Fruit fly (Drosophila melanogaster) whole organism, embryonic: ENCODE results near the gene HDAC4.

Experiments used
- Abd-B ChIP-seq: fragments of 200-800 bp; sonication (Bioruptor generic); optimal IDR thresholded peaks from 2 replicates; lab custom pipeline; 2018; ENCODE audit warnings: missing biosample characterization, mild to moderate bottlenecking, missing genetic modification characterization, moderate library complexity
- Adf1 ChIP-seq: fragments of 200-800 bp; sonication (Bioruptor generic); IDR thresholded peaks from 2 replicates; pipeline ENCODE4 v1.3.6; 2022; ENCODE audit warnings: missing biosample characterization, missing genetic modification characterization
- Antp ChIP-seq: fragments of 200-800 bp; sonication (Bioruptor generic); optimal IDR thresholded peaks from 3 replicates; lab custom pipeline; 2016; ENCODE audit warnings: missing biosample characterization, missing genetic modification characterization
- Asciz ChIP-seq: fragments of 200-800 bp; sonication (Bioruptor generic); optimal IDR thresholded peaks from 2 replicates; lab custom pipeline; 2017; ENCODE audit warnings: missing biosample characterization, mild to moderate bottlenecking, missing genetic modification characterization, missing genetic modification reagents
- Atf3 ChIP-seq: fragments of 200-800 bp; sonication (Bioruptor generic); optimal IDR thresholded peaks from 3 replicates; lab custom pipeline; 2016; ENCODE audit warnings: missing biosample characterization, missing genetic modification characterization
- CG10267 ChIP-seq: fragments of 200-800 bp; sonication (Bioruptor generic); optimal IDR thresholded peaks from 2 replicates; lab custom pipeline; 2018; ENCODE audit warnings: missing biosample characterization, mild to moderate bottlenecking, missing genetic modification characterization, moderate library complexity
- CG11085 ChIP-seq: fragments of 200-800 bp; sonication (Bioruptor generic); IDR thresholded peaks from 2 replicates; pipeline ENCODE4 v1.3.6; 2022; ENCODE audit warnings: missing biosample characterization, missing genetic modification characterization
- CG11456 ChIP-seq: fragments of 200-800 bp; sonication (Bioruptor generic); IDR thresholded peaks from 3 replicates; pipeline ENCODE4 v1.3.6; 2022; ENCODE audit warnings: missing biosample characterization, missing genetic modification characterization
- CG12104 ChIP-seq: fragments of 200-800 bp; sonication (Bioruptor generic); optimal IDR thresholded peaks from 3 replicates; lab custom pipeline; 2016; ENCODE audit warnings: missing biosample characterization, missing genetic modification characterization
- CG13123 ChIP-seq: fragments of 200-800 bp; sonication (Bioruptor generic); optimal IDR thresholded peaks from 2 replicates; lab custom pipeline; 2016; ENCODE audit warnings: missing biosample characterization, missing genetic modification characterization
- CG14667 ChIP-seq: fragments of 200-800 bp; sonication (Bioruptor generic); IDR thresholded peaks from 2 replicates; pipeline ENCODE4 v1.3.6; 2022; ENCODE audit warnings: missing biosample characterization, missing genetic modification characterization
- CG17359 ChIP-seq: fragments of 200-800 bp; sonication (Bioruptor generic); optimal IDR thresholded peaks from 3 replicates; lab custom pipeline; 2018; ENCODE audit warnings: missing biosample characterization, mild to moderate bottlenecking, missing genetic modification characterization, moderate library complexity
- CG18599 ChIP-seq: fragments of 200-800 bp; sonication (Bioruptor generic); optimal IDR thresholded peaks from 3 replicates; lab custom pipeline; 2017; ENCODE audit warnings: missing biosample characterization, missing genetic modification characterization, mild to moderate bottlenecking, moderate library complexity, missing genetic modification reagents
- CG2120 ChIP-seq: fragments of 200-800 bp; sonication (Bioruptor generic); optimal IDR thresholded peaks from 3 replicates; lab custom pipeline; 2016; ENCODE audit warnings: missing biosample characterization, missing genetic modification characterization
- CG2678 ChIP-seq: fragments of 200-800 bp; sonication (Bioruptor generic); optimal IDR thresholded peaks from 3 replicates; lab custom pipeline; 2019; ENCODE audit warnings: missing biosample characterization, mild to moderate bottlenecking, missing genetic modification characterization, moderate library complexity
- CG30020 ChIP-seq: fragments of 200-800 bp; optimal IDR thresholded peaks from 2 replicates; lab custom pipeline; 2019; ENCODE audit warnings: missing biosample characterization, mild to moderate bottlenecking, missing genetic modification characterization, moderate library complexity
- CG3281 ChIP-seq: fragments of 200-800 bp; sonication (Bioruptor generic); optimal IDR thresholded peaks from 3 replicates; lab custom pipeline; 2017; ENCODE audit warnings: missing biosample characterization, mild to moderate bottlenecking, missing genetic modification characterization
- CG34224 ChIP-seq: fragments of 200-800 bp; sonication (Bioruptor generic); IDR thresholded peaks from 3 replicates; pipeline ENCODE4 v1.3.6; 2022; ENCODE audit warnings: missing biosample characterization, missing genetic modification characterization; ENCODE audit not compliant: partially characterized antibody
- CG4328 ChIP-seq: fragments of 200-800 bp; sonication (Bioruptor generic); optimal IDR thresholded peaks from 3 replicates; lab custom pipeline; 2017; ENCODE audit warnings: missing biosample characterization, missing genetic modification reagents, missing genetic modification characterization
- CG43689 ChIP-seq: fragments of 200-800 bp; sonication (Bioruptor generic); IDR thresholded peaks from 2 replicates; pipeline ENCODE4 v1.3.6; 2022; ENCODE audit warnings: missing biosample characterization, missing genetic modification characterization
- CG4820 ChIP-seq: fragments of 200-800 bp; sonication (Bioruptor generic); optimal IDR thresholded peaks from 3 replicates; lab custom pipeline; 2016; ENCODE audit warnings: missing biosample characterization, missing genetic modification characterization
- CG4854 ChIP-seq: fragments of 200-800 bp; sonication (Bioruptor generic); optimal IDR thresholded peaks from 2 replicates; lab custom pipeline; 2016; ENCODE audit warnings: missing biosample characterization, missing genetic modification characterization, inconsistent platforms
- CG6272 ChIP-seq: fragments of 200-800 bp; sonication (Bioruptor generic); IDR thresholded peaks from 2 replicates; pipeline ENCODE4 v1.3.6; 2022; ENCODE audit warnings: missing biosample characterization, missing genetic modification characterization
- CG6813 ChIP-seq: fragments of 200-800 bp; sonication (Bioruptor generic); optimal IDR thresholded peaks from 2 replicates; lab custom pipeline; 2017; ENCODE audit warnings: missing biosample characterization, missing genetic modification characterization, mild to moderate bottlenecking, moderate library complexity, missing genetic modification reagents
- CG7357 ChIP-seq: fragments of 200-800 bp; sonication (Bioruptor generic); IDR thresholded peaks from 3 replicates; pipeline ENCODE4 v1.3.6; 2022; ENCODE audit warnings: missing biosample characterization, missing genetic modification characterization
- CG7839 ChIP-seq: fragments of 200-800 bp; sonication (Bioruptor generic); optimal IDR thresholded peaks from 3 replicates; lab custom pipeline; 2018; ENCODE audit warnings: missing biosample characterization, mild to moderate bottlenecking, missing genetic modification characterization, moderate library complexity
- CHES-1-like ChIP-seq: fragments of 200-800 bp; sonication (Bioruptor generic); optimal IDR thresholded peaks from 2 replicates; lab custom pipeline; 2016; ENCODE audit warnings: missing biosample characterization, missing genetic modification characterization
- CTCF ChIP-seq: fragments of 200-800 bp; sonication (Bioruptor generic); optimal IDR thresholded peaks from 2 replicates; lab custom pipeline; 2017; ENCODE audit warnings: missing biosample characterization, mild to moderate bottlenecking, missing genetic modification characterization, moderate library complexity
- CkIIα-i1 ChIP-seq: fragments of 200-800 bp; sonication (Bioruptor generic); IDR thresholded peaks from 2 replicates; pipeline ENCODE4 v1.3.6; 2022; ENCODE audit warnings: missing biosample characterization, missing genetic modification characterization
- D19A ChIP-seq: fragments of 200-800 bp; optimal IDR thresholded peaks from 3 replicates; lab custom pipeline; 2019; ENCODE audit warnings: missing biosample characterization, mild to moderate bottlenecking, missing genetic modification characterization, moderate library complexity
- Drgx ChIP-seq: fragments of 200-800 bp; sonication (Bioruptor generic); IDR thresholded peaks from 2 replicates; pipeline ENCODE4 v1.3.6; 2022; ENCODE audit warnings: missing biosample characterization, missing genetic modification characterization
- Hr39 ChIP-seq: fragments of >200 bp; optimal IDR thresholded peaks from 2 replicates; lab custom pipeline; 2017
- Hsf ChIP-seq: fragments of 200-800 bp; sonication (Bioruptor generic); optimal IDR thresholded peaks from 3 replicates; lab custom pipeline; 2016; ENCODE audit warnings: missing biosample characterization, missing genetic modification characterization
- Nf-YC ChIP-seq: fragments of 200-800 bp; optimal IDR thresholded peaks from 3 replicates; lab custom pipeline; 2019; ENCODE audit warnings: missing biosample characterization, mild to moderate bottlenecking, missing genetic modification characterization, moderate library complexity
- Xrp1 ChIP-seq: fragments of 200-800 bp; sonication (Bioruptor generic); IDR thresholded peaks from 2 replicates; pipeline ENCODE4 v1.3.6; 2022; ENCODE audit warnings: missing biosample characterization, missing genetic modification characterization
- abd-A ChIP-seq: fragments of 200-800 bp; sonication (Bioruptor generic); optimal IDR thresholded peaks from 3 replicates; lab custom pipeline; 2019; ENCODE audit warnings: missing biosample characterization, mild to moderate bottlenecking, missing genetic modification characterization, moderate library complexity
- btn ChIP-seq: fragments of 200-800 bp; sonication (Bioruptor generic); optimal IDR thresholded peaks from 2 replicates; lab custom pipeline; 2016; ENCODE audit warnings: missing biosample characterization, missing genetic modification characterization
- chinmo ChIP-seq: fragments of 200-800 bp; sonication (Bioruptor generic); IDR thresholded peaks from 4 replicates; pipeline ENCODE4 v1.3.6; 2022; ENCODE audit warnings: missing biosample characterization, missing genetic modification characterization; ENCODE audit not compliant: partially characterized antibody
- chn ChIP-seq: fragments of 200-800 bp; sonication (Bioruptor generic); optimal IDR thresholded peaks from 2 replicates; lab custom pipeline; 2016; ENCODE audit warnings: missing biosample characterization, missing genetic modification characterization
- dati ChIP-seq: fragments of 200-800 bp; sonication (Bioruptor generic); IDR thresholded peaks from 2 replicates; pipeline ENCODE4 v1.3.6; 2022; ENCODE audit warnings: missing biosample characterization, missing genetic modification characterization
- dysf ChIP-seq: fragments of 200-800 bp; sonication (Bioruptor generic); IDR thresholded peaks from 3 replicates; pipeline ENCODE4 v1.3.6; 2022; ENCODE audit warnings: missing biosample characterization, missing genetic modification characterization
- gce ChIP-seq: fragments of 200-800 bp; sonication (Bioruptor generic); IDR thresholded peaks from 3 replicates; pipeline ENCODE4 v1.3.6; 2022; ENCODE audit warnings: missing biosample characterization, missing genetic modification characterization
- gfzf ChIP-seq: fragments of 200-800 bp; sonication (Bioruptor generic); optimal IDR thresholded peaks from 2 replicates; lab custom pipeline; 2016; ENCODE audit warnings: missing biosample characterization, mild to moderate bottlenecking, missing genetic modification characterization, moderate library complexity
- inv ChIP-seq: fragments of 200-800 bp; sonication (Bioruptor generic); IDR thresholded peaks from 2 replicates; pipeline ENCODE4 v1.3.6; 2022; ENCODE audit warnings: missing biosample characterization, missing genetic modification characterization; ENCODE audit not compliant: partially characterized antibody
- kay ChIP-seq: fragments of 200-800 bp; sonication (Bioruptor generic); optimal IDR thresholded peaks from 2 replicates; lab custom pipeline; 2016; ENCODE audit warnings: missing biosample characterization, missing genetic modification characterization
- lov ChIP-seq, 2 experiments: fragments of 200-800 bp in 1 of 2; fragments of >200 bp in 1 of 2; sonication (Bioruptor generic) in 1 of 2; IDR thresholded peaks in 1 of 2; optimal IDR thresholded peaks in 1 of 2; 2 replicates in 1 of 2; 3 replicates in 1 of 2; pipeline versions ENCODE4 v1.3.6 to Lab custom; 2017 to 2022; ENCODE audit warnings: missing biosample characterization in 1 of 2, missing genetic modification characterization in 1 of 2
- nau ChIP-seq: fragments of 200-800 bp; sonication (Bioruptor generic); optimal IDR thresholded peaks from 3 replicates; lab custom pipeline; 2017; ENCODE audit warnings: missing biosample characterization, mild to moderate bottlenecking, missing genetic modification characterization, missing genetic modification reagents
- pfk ChIP-seq: fragments of 200-800 bp; sonication (Bioruptor generic); optimal IDR thresholded peaks from 2 replicates; lab custom pipeline; 2018; ENCODE audit warnings: missing biosample characterization, mild to moderate bottlenecking, missing genetic modification characterization, moderate library complexity
- slbo ChIP-seq: fragments of 200-800 bp; sonication (Bioruptor generic); IDR thresholded peaks from 2 replicates; pipeline ENCODE4 v1.3.6; 2022; ENCODE audit warnings: missing biosample characterization, missing genetic modification characterization
- ssp ChIP-seq: fragments of 200-800 bp; sonication (Bioruptor generic); IDR thresholded peaks from 2 replicates; pipeline ENCODE4 v1.3.6; 2022; ENCODE audit warnings: missing biosample characterization, missing genetic modification characterization
- stwl ChIP-seq: fragments of 200-800 bp; sonication (Bioruptor generic); optimal IDR thresholded peaks from 3 replicates; lab custom pipeline; 2018; ENCODE audit warnings: missing biosample characterization, mild to moderate bottlenecking, missing genetic modification characterization, moderate library complexity
- zen2 ChIP-seq: fragments of 200-800 bp; sonication (Bioruptor generic); IDR thresholded peaks from 3 replicates; pipeline ENCODE4 v1.3.6; 2022; ENCODE audit warnings: missing biosample characterization, missing genetic modification characterization; ENCODE audit not compliant: partially characterized antibody

The HDAC4 gene

DNA sequence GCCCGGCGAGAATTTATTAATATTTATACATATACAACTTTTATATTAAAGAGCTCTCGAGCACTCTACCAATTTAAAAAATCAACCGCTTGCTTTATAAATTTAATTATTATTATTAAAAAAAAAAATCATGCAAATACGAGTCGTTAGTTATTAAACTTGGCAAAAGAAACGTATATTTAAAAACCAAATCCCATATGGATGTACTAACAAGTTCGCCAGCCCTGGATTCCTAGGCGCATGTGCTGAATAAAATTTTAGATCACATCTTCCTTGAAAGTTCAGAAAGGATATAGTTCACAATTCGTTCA, 26.7 kb downstream of the HDAC4 start, which contains the start of gene comt (continued):
- peak; percentile 52 for TF ChIP-seq Nf-YC (tag; lab: Kevin White, UChicago)
- peak; percentile 67 for TF ChIP-seq CG17359 (tag; lab: Kevin White, UChicago)
- no peak for TF ChIP-seq btn (GFP tag; lab: Kevin White, UChicago)
- no peak for TF ChIP-seq dati
- TF ChIP-seq Antp: no peak
- no peak for TF ChIP-seq Atf3 (GFP tag; lab: Kevin White, UChicago)
- no peak for TF ChIP-seq chn (GFP tag; lab: Kevin White, UChicago)
- TF ChIP-seq CG4854 (GFP tag; lab: Kevin White, UChicago): no peak
- peak; percentile 62 for TF ChIP-seq CG3281 (GFP tag; lab: Kevin White, UChicago)
- peak; percentile 57 for TF ChIP-seq D19A (tag; lab: Kevin White, UChicago)
- TF ChIP-seq kay (GFP tag; lab: Kevin White, UChicago): no peak
- peak; percentile 17 for TF ChIP-seq CG4820 (GFP tag; lab: Kevin White, UChicago)
- no peak for TF ChIP-seq nau (GFP tag; lab: Kevin White, UChicago)
- no peak for TF ChIP-seq lov (optimal IDR thresholded peaks at IDR 0.05; lab: Kevin White, UChicago)
- TF ChIP-seq lov (GFP tag; IDR thresholded peaks at IDR 0.05; lab: Robert Waterston, UW): no peak
- no peak for TF ChIP-seq CG43689 (GFP tag; lab: Robert Waterston, UW)
- no peak for TF ChIP-seq CTCF (GFP tag; lab: Kevin White, UChicago)
- TF ChIP-seq ssp (GFP tag; lab: Robert Waterston, UW): peak; percentile 36; the same call in 1 of the 2 replicates
- TF ChIP-seq inv: no peak
- TF ChIP-seq abd-A: no peak
- TF ChIP-seq CG7839 (tag; lab: Kevin White, UChicago): no peak
- TF ChIP-seq stwl (tag; lab: Kevin White, UChicago): peak; percentile 25
- TF ChIP-seq pfk: no peak
- peak; percentile 35; the same call in 1 of the 2 replicates for TF ChIP-seq Drgx
- no peak for TF ChIP-seq zen2 (GFP tag; lab: Robert Waterston, UW)
- peak; percentile 51 for TF ChIP-seq CG12104 (GFP tag; lab: Kevin White, UChicago)
- TF ChIP-seq Xrp1 (GFP tag; lab: Robert Waterston, UW): peak; percentile 63; the same call in 1 of the 2 replicates
- TF ChIP-seq Abd-B (GFP tag; lab: Kevin White, UChicago): peak; percentile 28
- peak; percentile 31 for TF ChIP-seq CG30020 (tag; lab: Kevin White, UChicago)
- TF ChIP-seq CG2678 (tag; lab: Kevin White, UChicago): no peak
- TF ChIP-seq CG10267 (tag; lab: Kevin White, UChicago): peak; percentile 70
- TF ChIP-seq CG11085 (GFP tag; lab: Robert Waterston, UW): no peak
- 0 out of 3 replicates have a peak, but pooled peaks have one; percentile 50 for TF ChIP-seq CG11456 (GFP tag; lab: Robert Waterston, UW)
- no peak for TF ChIP-seq Hsf (GFP tag; lab: Kevin White, UChicago)
- no peak for TF ChIP-seq Asciz (GFP tag; lab: Kevin White, UChicago)
- TF ChIP-seq CG6272: 0 out of 2 replicates have a peak, but pooled peaks have one; percentile 16
- no peak for TF ChIP-seq CkIIα-i1 (GFP tag; lab: Robert Waterston, UW)
- peak; percentile 47 for TF ChIP-seq slbo (GFP tag; lab: Robert Waterston, UW)
- no peak for TF ChIP-seq CG13123 (GFP tag; lab: Kevin White, UChicago)
- no peak for TF ChIP-seq CG7357 (GFP tag; lab: Robert Waterston, UW)
- TF ChIP-seq CG6813 (GFP tag; lab: Kevin White, UChicago): peak; percentile 68
- no peak for TF ChIP-seq CG34224 (GFP tag; lab: Robert Waterston, UW)
- peak; percentile 20 for TF ChIP-seq CG4328 (GFP tag; lab: Kevin White, UChicago)
- TF ChIP-seq Hr39: no peak
- no peak for TF ChIP-seq Adf1 (GFP tag; lab: Robert Waterston, UW)
- TF ChIP-seq gce (GFP tag; lab: Robert Waterston, UW): no peak
- no peak for TF ChIP-seq CG18599 (GFP tag; lab: Kevin White, UChicago)
- TF ChIP-seq CG2120: peak; percentile 23
- TF ChIP-seq CHES-1-like (GFP tag; lab: Kevin White, UChicago): no peak
- TF ChIP-seq dysf (GFP tag; lab: Robert Waterston, UW): peak; percentile 49; the same call in 1 of the 3 replicates
- TF ChIP-seq CG14667 (GFP tag; lab: Robert Waterston, UW): 0 out of 2 replicates have a peak, but pooled peaks have one; percentile 35
- TF ChIP-seq gfzf (GFP tag; lab: Kevin White, UChicago): no peak
- no peak for TF ChIP-seq chinmo (GFP tag; lab: Robert Waterston, UW)
